Fruit fly (Drosophila melanogaster) whole organism, embryonic: ENCODE measurements around the gene CG6870.

Source experiments
- Bgb ChIP-seq: fragments of 200-800 bp; sonication (Bioruptor generic); IDR thresholded peaks from 2 replicates; pipeline ENCODE4 v1.3.6; 2022; ENCODE audit warnings: missing biosample characterization, missing genetic modification characterization; ENCODE audit not compliant: partially characterized antibody
- CG15514 ChIP-seq: fragments of 200-800 bp; sonication (Bioruptor generic); optimal IDR thresholded peaks from 3 replicates; lab custom pipeline; 2017; ENCODE audit warnings: missing biosample characterization, missing genetic modification characterization, mild to moderate bottlenecking, moderate library complexity, missing genetic modification reagents
- CG17328 ChIP-seq: fragments of 200-800 bp; sonication (Bioruptor generic); IDR thresholded peaks from 2 replicates; pipeline ENCODE4 v1.3.6; 2022; ENCODE audit warnings: missing biosample characterization, missing genetic modification characterization
- CG17568 ChIP-seq: fragments of 200-800 bp; sonication (Bioruptor generic); optimal IDR thresholded peaks from 2 replicates; lab custom pipeline; 2018; ENCODE audit warnings: missing biosample characterization, mild to moderate bottlenecking, missing genetic modification characterization, moderate library complexity
- CG17829 ChIP-seq: fragments of 200-800 bp; optimal IDR thresholded peaks from 2 replicates; lab custom pipeline; 2019; ENCODE audit warnings: missing biosample characterization, mild to moderate bottlenecking, missing genetic modification characterization, moderate library complexity
- CG1792 ChIP-seq: fragments of 200-800 bp; sonication (Bioruptor generic); optimal IDR thresholded peaks from 2 replicates; lab custom pipeline; 2016; ENCODE audit warnings: missing biosample characterization, missing genetic modification characterization
- CG18262 ChIP-seq: fragments of 200-800 bp; optimal IDR thresholded peaks from 3 replicates; lab custom pipeline; 2019; ENCODE audit warnings: missing biosample characterization, mild to moderate bottlenecking, missing genetic modification characterization, moderate library complexity
- CG18476 ChIP-seq: fragments of 200-800 bp; sonication (Bioruptor generic); optimal IDR thresholded peaks from 2 replicates; lab custom pipeline; 2016; ENCODE audit warnings: missing biosample characterization, mild to moderate bottlenecking, missing genetic modification characterization
- CG30020 ChIP-seq: fragments of 200-800 bp; optimal IDR thresholded peaks from 2 replicates; lab custom pipeline; 2019; ENCODE audit warnings: missing biosample characterization, mild to moderate bottlenecking, missing genetic modification characterization, moderate library complexity
- CG32532 ChIP-seq: fragments of 200-800 bp; sonication (Bioruptor generic); IDR thresholded peaks from 2 replicates; pipeline ENCODE4 v1.3.6; 2022; ENCODE audit warnings: missing biosample characterization, missing genetic modification characterization
- CG33213 ChIP-seq: fragments of 200-800 bp; sonication (Bioruptor generic); optimal IDR thresholded peaks from 3 replicates; lab custom pipeline; 2016; ENCODE audit warnings: missing biosample characterization, missing genetic modification characterization
- CG34224 ChIP-seq: fragments of 200-800 bp; sonication (Bioruptor generic); IDR thresholded peaks from 3 replicates; pipeline ENCODE4 v1.3.6; 2022; ENCODE audit warnings: missing biosample characterization, missing genetic modification characterization; ENCODE audit not compliant: partially characterized antibody
- CG42726 ChIP-seq: fragments of 200-800 bp; sonication (Bioruptor generic); IDR thresholded peaks from 2 replicates; pipeline ENCODE4 v1.3.6; 2022; ENCODE audit warnings: missing biosample characterization, missing genetic modification characterization; ENCODE audit not compliant: partially characterized antibody
- CG4820 ChIP-seq: fragments of 200-800 bp; sonication (Bioruptor generic); optimal IDR thresholded peaks from 3 replicates; lab custom pipeline; 2016; ENCODE audit warnings: missing biosample characterization, missing genetic modification characterization
- CG6791 ChIP-seq: fragments of 200-800 bp; sonication (Bioruptor generic); IDR thresholded peaks from 3 replicates; pipeline ENCODE4 v1.3.6; 2022; ENCODE audit warnings: missing biosample characterization, missing genetic modification characterization; ENCODE audit not compliant: partially characterized antibody
- CG7372 ChIP-seq: fragments of 200-800 bp; sonication (Bioruptor generic); IDR thresholded peaks from 2 replicates; pipeline ENCODE4 v1.3.6; 2022; ENCODE audit warnings: missing biosample characterization, missing genetic modification characterization
- CG7556 ChIP-seq: fragments of 200-800 bp; sonication (Bioruptor generic); optimal IDR thresholded peaks from 2 replicates; lab custom pipeline; 2017; ENCODE audit warnings: missing biosample characterization, mild to moderate bottlenecking, missing genetic modification characterization
- CG7987 ChIP-seq: fragments of 200-800 bp; sonication (Bioruptor generic); optimal IDR thresholded peaks from 2 replicates; lab custom pipeline; 2018; ENCODE audit warnings: missing biosample characterization, mild to moderate bottlenecking, missing genetic modification characterization, moderate library complexity
- CG8281 ChIP-seq: fragments of 200-800 bp; sonication (Bioruptor generic); optimal IDR thresholded peaks from 2 replicates; lab custom pipeline; 2018; ENCODE audit warnings: missing biosample characterization, mild to moderate bottlenecking, missing genetic modification characterization, moderate library complexity
- CG8359 ChIP-seq: fragments of 200-800 bp; sonication (Bioruptor generic); optimal IDR thresholded peaks from 2 replicates; lab custom pipeline; 2017; ENCODE audit warnings: missing biosample characterization, mild to moderate bottlenecking, missing genetic modification characterization, borderline replicate concordance
- CG8478 ChIP-seq: fragments of >200 bp; optimal IDR thresholded peaks from 2 replicates; lab custom pipeline; 2018
- HLH54F ChIP-seq: fragments of 200-800 bp; sonication (Bioruptor generic); optimal IDR thresholded peaks from 3 replicates; lab custom pipeline; 2016; ENCODE audit warnings: missing biosample characterization, missing genetic modification characterization
- Kr ChIP-seq: fragments of 200-800 bp; sonication (Bioruptor generic); optimal IDR thresholded peaks from 2 replicates; lab custom pipeline; 2017; ENCODE audit warnings: missing biosample characterization, mild to moderate bottlenecking, missing genetic modification characterization
- Lpt ChIP-seq: fragments of >200 bp; optimal IDR thresholded peaks from 2 replicates; lab custom pipeline; 2018; ENCODE audit warnings: missing biosample characterization, missing genetic modification characterization
- MTF-1 ChIP-seq: fragments of 200-800 bp; sonication (Bioruptor generic); optimal IDR thresholded peaks from 2 replicates; lab custom pipeline; 2018; ENCODE audit warnings: missing biosample characterization, mild to moderate bottlenecking, missing genetic modification characterization, borderline replicate concordance
- Max ChIP-seq: fragments of 200-800 bp; sonication (Bioruptor generic); optimal IDR thresholded peaks from 2 replicates; lab custom pipeline; 2016; ENCODE audit warnings: missing biosample characterization, mild to moderate bottlenecking, missing genetic modification characterization
- Meics ChIP-seq: fragments of 200-800 bp; sonication (Bioruptor generic); optimal IDR thresholded peaks from 2 replicates; lab custom pipeline; 2017; ENCODE audit warnings: missing biosample characterization, mild to moderate bottlenecking, missing genetic modification characterization
- Nf-YA ChIP-seq: fragments of 200-800 bp; sonication (Bioruptor generic); IDR thresholded peaks from 2 replicates; pipeline ENCODE4 v1.3.6; 2022; ENCODE audit warnings: missing biosample characterization, missing genetic modification characterization
- Nf-YB ChIP-seq: fragments of 200-800 bp; sonication (Bioruptor generic); optimal IDR thresholded peaks from 3 replicates; lab custom pipeline; 2019; ENCODE audit warnings: missing biosample characterization, mild to moderate bottlenecking, missing genetic modification characterization, moderate library complexity
- NfI ChIP-seq: fragments of 200-800 bp; sonication (Bioruptor generic); optimal IDR thresholded peaks from 3 replicates; lab custom pipeline; 2018; ENCODE audit warnings: missing biosample characterization, mild to moderate bottlenecking, missing genetic modification characterization, moderate library complexity
- Poxn ChIP-seq: fragments of 200-800 bp; sonication (Bioruptor generic); IDR thresholded peaks from 2 replicates; pipeline ENCODE4 v1.3.6; 2022; ENCODE audit warnings: missing biosample characterization, missing genetic modification characterization
- Taf1 ChIP-seq: fragments of 200-800 bp; sonication (Bioruptor generic); IDR thresholded peaks from 2 replicates; pipeline ENCODE4 v1.3.6; 2022; ENCODE audit warnings: missing biosample characterization, missing genetic modification characterization
- Trl ChIP-seq, 3 experiments: fragments of >200 bp in 2 of 3; fragments of 200-800 bp in 1 of 3; sonication (Bioruptor generic) in 1 of 3; optimal IDR thresholded peaks; 2 replicates in 1 of 3; 3 replicates in 2 of 3; lab custom pipeline; 2016 to 2017; ENCODE audit warnings: missing biosample characterization in 1 of 3, missing genetic modification characterization in 1 of 3
- YL-1 ChIP-seq: fragments of 200-800 bp; sonication (Bioruptor generic); optimal IDR thresholded peaks from 3 replicates; lab custom pipeline; 2017; ENCODE audit warnings: missing biosample characterization, mild to moderate bottlenecking, missing genetic modification characterization
- ash1 ChIP-seq: fragments of 200-800 bp; sonication (Bioruptor generic); optimal IDR thresholded peaks from 2 replicates; lab custom pipeline; 2018; ENCODE audit warnings: missing biosample characterization, mild to moderate bottlenecking, missing genetic modification characterization
- bab2 ChIP-seq: fragments of 200-800 bp; sonication (Bioruptor generic); optimal IDR thresholded peaks from 2 replicates; lab custom pipeline; 2016; ENCODE audit warnings: missing biosample characterization, missing genetic modification characterization
- cad ChIP-seq: fragments of >200 bp; optimal IDR thresholded peaks from 2 replicates; lab custom pipeline; 2017; ENCODE audit warnings: missing biosample characterization, missing genetic modification characterization
- chinmo ChIP-seq: fragments of 200-800 bp; sonication (Bioruptor generic); IDR thresholded peaks from 4 replicates; pipeline ENCODE4 v1.3.6; 2022; ENCODE audit warnings: missing biosample characterization, missing genetic modification characterization; ENCODE audit not compliant: partially characterized antibody
- esg ChIP-seq: fragments of 200-800 bp; sonication (Bioruptor generic); conservative IDR thresholded peaks from 2 replicates; pipeline ENCODE4 v1.3.6; 2022; ENCODE audit warnings: missing biosample characterization, missing genetic modification characterization
- kay ChIP-seq: fragments of 200-800 bp; sonication (Bioruptor generic); optimal IDR thresholded peaks from 2 replicates; lab custom pipeline; 2016; ENCODE audit warnings: missing biosample characterization, missing genetic modification characterization
- ken ChIP-seq: fragments of 200-800 bp; sonication (Bioruptor generic); IDR thresholded peaks from 3 replicates; pipeline ENCODE4 v1.3.6; 2022; ENCODE audit warnings: missing biosample characterization, missing genetic modification characterization
- lmd ChIP-seq: fragments of 200-800 bp; sonication (Bioruptor generic); IDR thresholded peaks from 2 replicates; pipeline ENCODE4 v1.3.6; 2022; ENCODE audit warnings: missing biosample characterization, missing genetic modification characterization
- nom ChIP-seq: fragments of 200-800 bp; sonication (Bioruptor generic); optimal IDR thresholded peaks from 2 replicates; lab custom pipeline; 2017; ENCODE audit warnings: missing biosample characterization, missing genetic modification characterization, mild to moderate bottlenecking, moderate library complexity, missing genetic modification reagents
- org-1 ChIP-seq: fragments of 200-800 bp; sonication (Bioruptor generic); optimal IDR thresholded peaks from 2 replicates; lab custom pipeline; 2017; ENCODE audit warnings: missing biosample characterization, missing genetic modification characterization
- psq ChIP-seq: fragments of 200-800 bp; sonication (Bioruptor generic); optimal IDR thresholded peaks from 2 replicates; lab custom pipeline; 2017; ENCODE audit warnings: missing biosample characterization, missing genetic modification characterization
- run ChIP-seq: fragments of 200-800 bp; sonication (Bioruptor generic); optimal IDR thresholded peaks from 3 replicates; lab custom pipeline; 2018; ENCODE audit warnings: missing biosample characterization, mild to moderate bottlenecking, missing genetic modification characterization
- slp2 ChIP-seq: fragments of 200-800 bp; sonication (Bioruptor generic); optimal IDR thresholded peaks from 2 replicates; lab custom pipeline; 2016; ENCODE audit warnings: missing biosample characterization, missing genetic modification characterization
- ssp ChIP-seq: fragments of 200-800 bp; sonication (Bioruptor generic); IDR thresholded peaks from 2 replicates; pipeline ENCODE4 v1.3.6; 2022; ENCODE audit warnings: missing biosample characterization, missing genetic modification characterization
- sug ChIP-seq: fragments of 200-800 bp; optimal IDR thresholded peaks from 2 replicates; lab custom pipeline; 2019; ENCODE audit warnings: missing biosample characterization, mild to moderate bottlenecking, missing genetic modification characterization, moderate library complexity
- vfl ChIP-seq: fragments of 200-800 bp; sonication (Bioruptor generic); optimal IDR thresholded peaks from 2 replicates; lab custom pipeline; 2016; ENCODE audit warnings: missing biosample characterization, missing genetic modification characterization

Gene CG6870

dm6 chr2L:17558111-17558773 lies 33.9 kb downstream of the CG6870 start (continued):
- no peak for TF ChIP-seq nom (GFP tag; lab: Kevin White, UChicago)
- TF ChIP-seq MTF-1, result no peak
- no peak for TF ChIP-seq CG15514 (GFP tag; lab: Kevin White, UChicago)
- TF ChIP-seq CG7987 (GFP tag; lab: Kevin White, UChicago), result no peak
- no peak for TF ChIP-seq CG17328
- no peak for TF ChIP-seq Poxn (GFP tag; lab: Robert Waterston, UW)
- TF ChIP-seq sug (tag; lab: Kevin White, UChicago), result peak; percentile 26
- no peak for TF ChIP-seq CG42726
- no peak for TF ChIP-seq esg (GFP tag; lab: Robert Waterston, UW)
- TF ChIP-seq CG6791 (GFP tag; lab: Robert Waterston, UW), result no peak
- no peak for TF ChIP-seq CG17568 (GFP tag; lab: Kevin White, UChicago)
- TF ChIP-seq CG7372 (GFP tag; lab: Robert Waterston, UW), result no peak
- TF ChIP-seq lmd (GFP tag; lab: Robert Waterston, UW), result 0 out of 2 replicates have a peak, but pooled peaks have one; percentile 20
- TF ChIP-seq ssp (GFP tag; lab: Robert Waterston, UW), result no peak
- no peak for TF ChIP-seq Bgb (GFP tag; lab: Robert Waterston, UW)
- TF ChIP-seq HLH54F (GFP tag; lab: Kevin White, UChicago), result no peak
- TF ChIP-seq CG8478 (lab: Kevin White, UChicago), result no peak
- TF ChIP-seq Trl (optimal IDR thresholded peaks at IDR 0.05; lab: Kevin White, UChicago), result no peak
- TF ChIP-seq Trl (GFP tag; optimal IDR thresholded peaks at IDR 0.05; lab: Kevin White, UChicago), result no peak
- TF ChIP-seq CG18476, result no peak
- no peak for TF ChIP-seq CG1792 (GFP tag; lab: Kevin White, UChicago)
- no peak for TF ChIP-seq Lpt (GFP tag; lab: Kevin White, UChicago)
- TF ChIP-seq cad (GFP tag; lab: Kevin White, UChicago), result no peak
- TF ChIP-seq Taf1 (GFP tag; lab: Robert Waterston, UW), result no peak
- no peak for TF ChIP-seq chinmo (GFP tag; lab: Robert Waterston, UW)
- TF ChIP-seq ash1 (GFP tag; lab: Kevin White, UChicago), result no peak
- TF ChIP-seq Kr (GFP tag; lab: Kevin White, UChicago), result no peak
- TF ChIP-seq Max (GFP tag; lab: Kevin White, UChicago), result no peak
- TF ChIP-seq YL-1 (GFP tag; lab: Kevin White, UChicago), result no peak
- no peak for TF ChIP-seq psq (GFP tag; lab: Kevin White, UChicago)
- TF ChIP-seq vfl (GFP tag; lab: Kevin White, UChicago), result no peak
- TF ChIP-seq CG18262 (tag; lab: Kevin White, UChicago), result peak; percentile 47
- TF ChIP-seq CG33213 (GFP tag; lab: Kevin White, UChicago), result no peak
- no peak for TF ChIP-seq bab2 (GFP tag; lab: Kevin White, UChicago)
- TF ChIP-seq Nf-YB (GFP tag; lab: Kevin White, UChicago), result peak; percentile 31
- TF ChIP-seq Nf-YA (GFP tag; lab: Robert Waterston, UW), result no peak
- TF ChIP-seq ken (GFP tag; lab: Robert Waterston, UW), result no peak
- TF ChIP-seq org-1 (GFP tag; lab: Kevin White, UChicago), result no peak
- no peak for TF ChIP-seq NfI
- peak; percentile 71 for TF ChIP-seq Meics
- peak; percentile 76 for TF ChIP-seq CG7556 (GFP tag; lab: Kevin White, UChicago)
- no peak for TF ChIP-seq CG4820
- no peak for TF ChIP-seq slp2 (GFP tag; lab: Kevin White, UChicago)
- peak; percentile 9 for TF ChIP-seq CG17829
- TF ChIP-seq CG8359 (GFP tag; lab: Kevin White, UChicago), result no peak
- no peak for TF ChIP-seq CG34224 (GFP tag; lab: Robert Waterston, UW)
- no peak for TF ChIP-seq kay (GFP tag; lab: Kevin White, UChicago)
- no peak for TF ChIP-seq CG8281 (tag; lab: Kevin White, UChicago)
- no peak for TF ChIP-seq CG30020 (tag; lab: Kevin White, UChicago)
- TF ChIP-seq run (tag; lab: Kevin White, UChicago), result peak; percentile 11
- TF ChIP-seq CG32532, result no peak
